Worm (Caenorhabditis elegans): ENCODE results near the gene rpn-12.

DNA sequence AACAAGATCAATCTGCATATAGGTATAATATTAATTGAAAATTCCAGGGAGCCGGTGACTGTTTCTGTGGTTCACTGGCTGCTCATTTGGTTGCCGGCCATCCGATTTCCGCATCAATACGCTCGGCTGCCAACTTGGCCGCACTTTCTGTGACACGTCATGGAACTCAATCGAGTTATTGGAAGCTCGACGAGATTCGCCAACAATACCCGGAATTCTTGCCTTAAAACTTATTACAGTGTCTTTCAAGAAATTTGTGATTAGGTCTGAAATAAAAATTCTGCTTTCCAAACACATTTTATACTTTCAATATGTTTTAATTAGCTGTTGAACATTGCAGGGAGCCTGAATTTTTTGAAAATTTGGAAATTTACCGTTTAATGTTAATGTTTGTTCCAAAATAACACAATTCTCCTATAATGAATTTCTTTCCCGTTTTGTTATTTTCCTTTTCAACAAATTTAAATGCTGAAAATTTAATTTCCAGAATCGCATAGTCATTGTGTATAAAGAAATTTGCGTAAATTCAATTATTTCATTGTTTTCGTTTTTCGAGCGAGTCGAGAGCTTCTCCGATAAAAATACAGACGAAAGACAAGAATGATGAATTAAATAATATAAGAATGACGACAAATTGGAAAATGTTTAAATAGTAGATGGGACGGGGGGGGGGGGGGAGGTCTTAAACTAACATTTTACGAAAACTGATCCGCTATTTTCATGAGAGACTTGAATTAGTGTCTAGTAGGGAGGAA, 38.6 kb upstream of the rpn-12 start:
- TF ChIP-seq saeg-2 (GFP tag; IDR thresholded peaks at IDR 0.05) = no peak
- TF ChIP-seq nhr-102 (tag; optimal IDR thresholded peaks at IDR 0.05) = peak; percentile 57
- no peak for TF ChIP-seq lin-39 (tag; optimal IDR thresholded peaks at IDR 0.05)
- TF ChIP-seq nhr-237 (tag; optimal IDR thresholded peaks at IDR 0.05) = no peak
- no peak for TF ChIP-seq zip-2 (tag; optimal IDR thresholded peaks at IDR 0.05)
- no peak for TF ChIP-seq F49E8.2 (tag; optimal IDR thresholded peaks at IDR 0.05; ENCODE audit: borderline replicate concordance)
- no peak for TF ChIP-seq mdl-1 (tag; optimal IDR thresholded peaks at IDR 0.05)
- no peak for TF ChIP-seq dpl-1 (GFP tag; optimal IDR thresholded peaks at IDR 0.05)
- no peak for TF ChIP-seq snpc-4 (tag; optimal IDR thresholded peaks at IDR 0.05)
- TF ChIP-seq unc-39 (tag; optimal IDR thresholded peaks at IDR 0.05) = no peak
- TF ChIP-seq pha-4 (GFP tag; IDR thresholded peaks at IDR 0.05) = no peak
- TF ChIP-seq pha-4 (tag; optimal IDR thresholded peaks at IDR 0.05) = no peak
- TF ChIP-seq lin-1 (GFP tag; IDR thresholded peaks at IDR 0.05) = no peak
